Fruit fly (Drosophila melanogaster) whole organism, prepupa: ENCODE measurements around the gene CG34183.

ENCODE experiments used
- Blimp-1 ChIP-seq: fragments of 200-800 bp; sonication (Bioruptor generic); optimal IDR thresholded peaks from 3 replicates; lab custom pipeline; 2017; ENCODE audit warnings: missing biosample characterization, missing genetic modification characterization, mild to moderate bottlenecking, moderate library complexity, missing genetic modification reagents
- CG10631 ChIP-seq: fragments of 200-800 bp; sonication (Bioruptor generic); optimal IDR thresholded peaks from 2 replicates; lab custom pipeline; 2016; ENCODE audit warnings: missing biosample characterization, missing genetic modification characterization
- CG11762 ChIP-seq: fragments of 200-800 bp; sonication (Bioruptor generic); optimal IDR thresholded peaks from 3 replicates; lab custom pipeline; 2016; ENCODE audit warnings: missing biosample characterization, missing genetic modification characterization; ENCODE audit not compliant: insufficient read depth
- CG11902 ChIP-seq: fragments of 200-800 bp; sonication (Bioruptor generic); optimal IDR thresholded peaks from 3 replicates; lab custom pipeline; 2016; ENCODE audit warnings: missing biosample characterization, missing genetic modification characterization
- CG1621 ChIP-seq: fragments of 200-800 bp; sonication (Bioruptor generic); optimal IDR thresholded peaks from 3 replicates; lab custom pipeline; 2018; ENCODE audit warnings: missing biosample characterization, mild to moderate bottlenecking, missing genetic modification characterization
- CG16779 ChIP-seq: fragments of 200-800 bp; sonication (Bioruptor generic); optimal IDR thresholded peaks from 3 replicates; lab custom pipeline; 2017; ENCODE audit warnings: missing biosample characterization, mild to moderate bottlenecking, missing genetic modification characterization
- CG3032 ChIP-seq: fragments of 200-800 bp; optimal IDR thresholded peaks from 2 replicates; lab custom pipeline; 2019; ENCODE audit warnings: missing biosample characterization, mild to moderate bottlenecking, missing genetic modification characterization, moderate library complexity
- CG31627 ChIP-seq: fragments of 200-800 bp; sonication (Bioruptor generic); optimal IDR thresholded peaks from 3 replicates; lab custom pipeline; 2016; ENCODE audit warnings: missing biosample characterization, missing genetic modification characterization
- CG32006 ChIP-seq: fragments of 200-800 bp; sonication (Bioruptor generic); optimal IDR thresholded peaks from 3 replicates; lab custom pipeline; 2017; ENCODE audit warnings: missing biosample characterization, mild to moderate bottlenecking, missing genetic modification characterization
- CG6163 ChIP-seq: fragments of 200-800 bp; sonication (Bioruptor generic); IDR thresholded peaks from 3 replicates; pipeline ENCODE4 v1.3.6; 2022; ENCODE audit warnings: missing biosample characterization, missing genetic modification characterization
- CG6276 ChIP-seq: fragments of 200-800 bp; sonication (Bioruptor generic); optimal IDR thresholded peaks from 2 replicates; lab custom pipeline; 2017; ENCODE audit warnings: missing biosample characterization, mild to moderate bottlenecking, missing genetic modification characterization
- CG6792 ChIP-seq: fragments of 200-800 bp; sonication (Bioruptor generic); optimal IDR thresholded peaks from 3 replicates; lab custom pipeline; 2016; ENCODE audit warnings: missing biosample characterization, missing genetic modification characterization
- CG6808 ChIP-seq: fragments of 200-800 bp; sonication (Bioruptor generic); optimal IDR thresholded peaks from 3 replicates; lab custom pipeline; 2017; ENCODE audit warnings: missing biosample characterization, missing genetic modification characterization, mild to moderate bottlenecking, moderate library complexity, missing genetic modification reagents
- CG6854 ChIP-seq: fragments of 200-800 bp; sonication (Bioruptor generic); optimal IDR thresholded peaks from 2 replicates; lab custom pipeline; 2017; ENCODE audit warnings: missing biosample characterization, mild to moderate bottlenecking, missing genetic modification characterization
- CG8119 ChIP-seq: fragments of 200-800 bp; sonication (Bioruptor generic); IDR thresholded peaks from 3 replicates; pipeline ENCODE4 v1.3.6; 2022; ENCODE audit warnings: missing biosample characterization, missing genetic modification characterization
- CG8632 ChIP-seq: fragments of 200-800 bp; sonication (Bioruptor generic); optimal IDR thresholded peaks from 3 replicates; lab custom pipeline; 2016; ENCODE audit warnings: missing biosample characterization, missing genetic modification characterization
- CG9139 ChIP-seq: fragments of 200-800 bp; sonication (Bioruptor generic); optimal IDR thresholded peaks from 3 replicates; lab custom pipeline; 2017; ENCODE audit warnings: missing biosample characterization, mild to moderate bottlenecking, missing genetic modification characterization
- Eip75B ChIP-seq: fragments of 200-800 bp; sonication (Bioruptor generic); optimal IDR thresholded peaks from 3 replicates; lab custom pipeline; 2016; ENCODE audit warnings: missing biosample characterization, missing genetic modification characterization
- Eip78C ChIP-seq: fragments of 200-800 bp; sonication (Bioruptor generic); peaks from one replicate; lab custom pipeline; 2016; ENCODE audit warnings: missing biosample characterization, missing genetic modification characterization
- Eip93F ChIP-seq: fragments of 200-800 bp; sonication (Bioruptor generic); optimal IDR thresholded peaks from 2 replicates; lab custom pipeline; 2016; ENCODE audit warnings: missing biosample characterization, mild to moderate bottlenecking, missing genetic modification characterization
- Ets21C ChIP-seq: fragments of 200-800 bp; sonication (Bioruptor generic); optimal IDR thresholded peaks from 3 replicates; lab custom pipeline; 2016; ENCODE audit warnings: missing biosample characterization, missing genetic modification characterization
- Gug ChIP-seq: fragments of 200-800 bp; sonication (Bioruptor generic); IDR thresholded peaks from 2 replicates; pipeline ENCODE4 v1.3.6; 2022; ENCODE audit warnings: missing biosample characterization, missing genetic modification characterization
- Hr38 ChIP-seq: sonication (Bioruptor generic); optimal IDR thresholded peaks from 2 replicates; lab custom pipeline; 2016; ENCODE audit warnings: missing biosample characterization, missing genetic modification characterization
- Hr39 ChIP-seq: fragments of 200-800 bp; sonication (Bioruptor generic); optimal IDR thresholded peaks from 2 replicates; lab custom pipeline; 2016; ENCODE audit warnings: missing biosample characterization, missing genetic modification characterization
- Hr4 ChIP-seq: fragments of 200-800 bp; sonication (Bioruptor generic); optimal IDR thresholded peaks from 3 replicates; lab custom pipeline; 2016; ENCODE audit warnings: missing biosample characterization, missing genetic modification characterization
- Lpt ChIP-seq: fragments of 200-800 bp; sonication (Bioruptor generic); optimal IDR thresholded peaks from 3 replicates; lab custom pipeline; 2016; ENCODE audit warnings: missing biosample characterization, missing genetic modification characterization
- Met ChIP-seq: fragments of 200-800 bp; sonication (Bioruptor generic); optimal IDR thresholded peaks from 3 replicates; lab custom pipeline; 2016; ENCODE audit warnings: missing biosample characterization, missing genetic modification characterization
- OdsH ChIP-seq: fragments of 200-800 bp; sonication (Bioruptor generic); optimal IDR thresholded peaks from 3 replicates; lab custom pipeline; 2016; ENCODE audit warnings: missing biosample characterization, missing genetic modification characterization
- Smox ChIP-seq: fragments of 200-800 bp; sonication (Bioruptor generic); optimal IDR thresholded peaks from 3 replicates; lab custom pipeline; 2016; ENCODE audit warnings: missing biosample characterization, missing genetic modification characterization
- Sox15 ChIP-seq: fragments of 200-800 bp; sonication (Bioruptor generic); optimal IDR thresholded peaks from 3 replicates; lab custom pipeline; 2016; ENCODE audit warnings: missing biosample characterization, missing genetic modification characterization
- achi ChIP-seq: fragments of 200-800 bp; sonication (Bioruptor generic); optimal IDR thresholded peaks from 3 replicates; lab custom pipeline; 2016; ENCODE audit warnings: missing biosample characterization, missing genetic modification characterization
- acj6 ChIP-seq: fragments of 200-800 bp; sonication (Bioruptor generic); optimal IDR thresholded peaks from 3 replicates; lab custom pipeline; 2016; ENCODE audit warnings: missing biosample characterization, missing genetic modification characterization
- cyc ChIP-seq: fragments of 200-800 bp; sonication (Bioruptor generic); optimal IDR thresholded peaks from 3 replicates; lab custom pipeline; 2016; ENCODE audit warnings: missing biosample characterization, missing genetic modification characterization
- dac ChIP-seq: fragments of 200-800 bp; sonication (Bioruptor generic); optimal IDR thresholded peaks from 2 replicates; lab custom pipeline; 2017; ENCODE audit warnings: missing biosample characterization, mild to moderate bottlenecking, missing genetic modification characterization
- dsx ChIP-seq: fragments of 200-800 bp; optimal IDR thresholded peaks from 3 replicates; lab custom pipeline; 2019; ENCODE audit warnings: missing biosample characterization, mild to moderate bottlenecking, missing genetic modification characterization, moderate library complexity; ENCODE audit not compliant: poor library complexity, severe bottlenecking
- fd59A ChIP-seq: fragments of 200-800 bp; sonication (Bioruptor generic); optimal IDR thresholded peaks from 2 replicates; lab custom pipeline; 2017; ENCODE audit warnings: missing biosample characterization, mild to moderate bottlenecking, missing genetic modification characterization, missing genetic modification reagents
- fd85E ChIP-seq: fragments of 200-800 bp; sonication (Bioruptor generic); optimal IDR thresholded peaks from 3 replicates; lab custom pipeline; 2016; ENCODE audit warnings: missing biosample characterization, missing genetic modification characterization
- fkh ChIP-seq: fragments of 200-800 bp; sonication (Bioruptor generic); optimal IDR thresholded peaks from 3 replicates; lab custom pipeline; 2017; ENCODE audit warnings: missing biosample characterization, mild to moderate bottlenecking, missing genetic modification characterization, moderate library complexity
- pdm3 ChIP-seq: fragments of 200-800 bp; sonication (Bioruptor generic); optimal IDR thresholded peaks from 3 replicates; lab custom pipeline; 2016; ENCODE audit warnings: missing biosample characterization, missing genetic modification characterization
- salr ChIP-seq, 2 experiments: fragments of 200-800 bp; sonication (Bioruptor generic); optimal IDR thresholded peaks; 3 replicates each; lab custom pipeline; 2016 to 2018; ENCODE audit warnings: missing biosample characterization in 2 of 2, missing genetic modification characterization in 2 of 2, mild to moderate bottlenecking in 1 of 2
- spab ChIP-seq: fragments of 200-800 bp; sonication (Bioruptor generic); optimal IDR thresholded peaks from 2 replicates; lab custom pipeline; 2017; ENCODE audit warnings: missing biosample characterization, mild to moderate bottlenecking, missing genetic modification characterization, missing genetic modification reagents
- svp ChIP-seq: fragments of 200-800 bp; sonication (Bioruptor generic); peaks from one replicate; lab custom pipeline; 2016; ENCODE audit warnings: missing biosample characterization, missing genetic modification characterization
- topi ChIP-seq: fragments of 200-800 bp; sonication (Bioruptor generic); optimal IDR thresholded peaks from 3 replicates; lab custom pipeline; 2016; ENCODE audit warnings: missing biosample characterization, missing genetic modification characterization
- vri ChIP-seq: fragments of 200-800 bp; sonication (Bioruptor generic); optimal IDR thresholded peaks from 3 replicates; lab custom pipeline; 2016; ENCODE audit warnings: missing biosample characterization, mild to moderate bottlenecking, missing genetic modification characterization

CG34183 gene

DNA sequence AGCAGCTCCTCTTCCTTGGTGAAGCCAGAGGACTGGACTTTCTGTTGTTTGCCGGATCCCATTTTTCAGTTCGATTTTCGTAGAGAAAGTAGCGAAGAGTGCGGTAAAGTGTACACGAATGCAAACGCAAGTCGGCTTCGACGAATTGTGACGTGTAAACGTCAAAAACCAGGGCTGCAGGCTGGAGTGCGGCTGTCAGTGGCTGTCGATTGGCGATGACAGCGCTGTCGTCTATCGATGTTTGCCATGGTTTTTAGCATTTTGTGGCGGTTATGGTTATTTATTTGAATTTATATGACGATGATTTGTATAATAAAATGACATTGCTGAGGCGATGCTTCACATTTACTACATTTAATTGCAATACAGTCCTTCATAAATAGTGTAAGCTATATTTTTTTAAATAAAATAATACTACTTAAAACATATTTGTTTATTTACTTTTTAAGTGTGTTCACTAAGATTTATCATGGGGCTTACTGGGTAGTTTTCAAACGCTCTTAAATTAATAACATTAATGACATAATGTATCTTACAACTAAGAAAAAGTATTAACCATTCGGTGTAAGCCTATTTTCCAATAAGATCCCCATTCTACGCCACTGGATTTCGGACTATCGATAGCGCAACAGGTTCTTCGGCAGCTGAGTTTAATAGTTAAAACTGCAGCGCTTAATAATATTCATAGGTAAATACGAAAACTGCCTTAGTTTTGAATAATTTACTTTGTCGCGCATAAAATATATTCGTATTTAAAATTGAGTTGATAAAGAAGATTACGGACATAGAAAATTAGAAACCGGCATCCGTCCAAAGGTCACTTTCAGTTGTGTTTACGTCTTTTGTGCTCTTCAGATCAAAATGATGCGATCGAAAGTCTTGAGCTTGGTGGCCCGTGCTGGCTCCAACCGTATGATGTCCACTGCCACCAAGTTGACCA, 27.7 kb upstream of the CG34183 start, which contains the start of the genes CG5885 and CG4598 (continued):
- TF ChIP-seq Eip75B (GFP tag; lab: Kevin White, UChicago): peak; percentile 75
- TF ChIP-seq dsx: peak; percentile 35
- peak; percentile 46 for TF ChIP-seq topi (GFP tag; lab: Kevin White, UChicago)
- TF ChIP-seq CG8632 (GFP tag; lab: Kevin White, UChicago): peak; percentile 62
- peak; percentile 85 for TF ChIP-seq CG9139 (GFP tag; lab: Kevin White, UChicago)
- TF ChIP-seq CG11762: peak; percentile 47
- TF ChIP-seq Hr39 (GFP tag; lab: Kevin White, UChicago): peak; percentile 75
- peak; percentile 84 for TF ChIP-seq Eip78C
- peak; percentile 73 for TF ChIP-seq CG32006
- TF ChIP-seq Smox: peak; percentile 76
- TF ChIP-seq CG10631 (GFP tag; lab: Kevin White, UChicago): peak; percentile 84
- TF ChIP-seq Lpt (GFP tag; lab: Kevin White, UChicago): peak; percentile 68
- TF ChIP-seq fd59A (GFP tag; lab: Kevin White, UChicago): peak; percentile 32
- TF ChIP-seq Met (GFP tag; lab: Kevin White, UChicago): peak; percentile 80
- no peak for TF ChIP-seq fd85E (GFP tag; lab: Kevin White, UChicago)
- peak; percentile 100 for TF ChIP-seq achi (GFP tag; lab: Kevin White, UChicago)
- peak; percentile 78 for TF ChIP-seq pdm3 (GFP tag; lab: Kevin White, UChicago)
- peak; percentile 90 for TF ChIP-seq CG6276 (GFP tag; lab: Kevin White, UChicago)
- TF ChIP-seq Hr38: peak; percentile 7
- peak; percentile 57 for TF ChIP-seq Ets21C (GFP tag; lab: Kevin White, UChicago)
- peak; percentile 76 for TF ChIP-seq CG6163 (GFP tag; lab: Robert Waterston, UW)
- peak; percentile 63 for TF ChIP-seq CG3032 (tag; lab: Kevin White, UChicago)
- peak; percentile 57 for TF ChIP-seq CG31627
- TF ChIP-seq OdsH (GFP tag; lab: Kevin White, UChicago): peak; percentile 79
- peak; percentile 46 for TF ChIP-seq Gug (GFP tag; lab: Robert Waterston, UW)
- TF ChIP-seq CG6854 (GFP tag; lab: Kevin White, UChicago): peak; percentile 7
- peak; percentile 80 for TF ChIP-seq CG16779 (tag; lab: Kevin White, UChicago)
- peak; percentile 64 for TF ChIP-seq spab (GFP tag; lab: Kevin White, UChicago)
- TF ChIP-seq CG1621 (tag; lab: Kevin White, UChicago): peak; percentile 21
- TF ChIP-seq salr (GFP tag; optimal IDR thresholded peaks at IDR 0.05; lab: Kevin White, UChicago): peak in 1 of 2 experiments; percentile 79
- peak; percentile 45 for TF ChIP-seq fkh (GFP tag; lab: Kevin White, UChicago)
- peak; percentile 76 for TF ChIP-seq acj6 (GFP tag; lab: Kevin White, UChicago)
- TF ChIP-seq CG8119 (GFP tag; lab: Robert Waterston, UW): peak; percentile 73
- peak; percentile 55 for TF ChIP-seq cyc (GFP tag; lab: Kevin White, UChicago)

DNA sequence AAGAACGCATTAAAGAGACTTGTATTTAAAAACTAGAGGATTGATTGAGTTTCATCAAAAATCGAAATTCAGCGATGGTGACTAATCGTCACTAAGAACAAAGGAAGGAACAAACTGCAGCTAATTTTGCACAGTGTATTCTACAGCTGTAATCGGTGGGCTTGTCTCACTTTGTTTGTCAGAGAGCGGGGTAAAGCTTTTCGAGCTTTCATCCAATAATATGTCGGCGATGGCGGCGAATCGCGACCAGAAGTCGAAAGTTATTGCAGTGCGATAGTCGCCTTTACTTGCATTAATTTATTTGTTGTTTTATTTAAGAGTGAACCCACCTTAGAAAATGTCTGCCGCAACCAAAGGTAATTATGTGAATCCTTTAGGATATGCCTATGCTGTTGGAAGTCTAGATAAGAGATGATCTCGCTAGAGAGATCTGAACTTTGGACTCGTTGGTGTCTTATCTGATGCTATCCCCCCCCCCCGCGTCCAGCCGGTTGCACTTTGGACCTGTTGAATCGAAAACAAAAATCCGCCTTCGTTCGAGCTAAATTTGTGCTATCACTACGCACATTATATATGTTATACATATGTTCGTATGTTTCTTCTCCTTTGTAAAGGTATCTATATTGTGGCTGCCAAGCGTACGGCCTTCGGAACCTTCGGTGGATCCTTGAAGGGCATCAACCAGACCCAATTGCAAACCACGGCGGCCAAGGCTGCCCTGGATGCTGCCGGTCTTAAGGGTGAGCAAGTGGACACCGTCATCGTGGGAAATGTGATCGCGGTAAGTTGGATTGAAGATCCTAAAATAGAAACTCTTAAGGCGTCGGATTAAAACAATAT, 24.7 kb upstream of the CG34183 start, which contains the start of gene yip2:
Gene yip2 (plus strand): TSS at position 243 of the 840 bp plus-strand sequence.
- TF ChIP-seq Met (GFP tag; lab: Kevin White, UChicago) (peak; percentile 87), CG6792 (peak; percentile 61), Eip93F (GFP tag; lab: Kevin White, UChicago) (peak; percentile 91), dac (GFP tag; lab: Kevin White, UChicago) (peak; percentile 75), Hr4 (GFP tag; lab: Kevin White, UChicago) (peak; percentile 84), Hr38 (peak; percentile 67), fd85E (GFP tag; lab: Kevin White, UChicago) (peak; percentile 96), CG11902 (GFP tag; lab: Kevin White, UChicago) (no peak), cyc (GFP tag; lab: Kevin White, UChicago) (peak; percentile 57), fkh (GFP tag; lab: Kevin White, UChicago) (peak; percentile 61), vri (GFP tag; lab: Kevin White, UChicago) (peak; percentile 82), OdsH (GFP tag; lab: Kevin White, UChicago) (peak; percentile 65), acj6 (GFP tag; lab: Kevin White, UChicago) (peak; percentile 54), CG6808 (peak; percentile 99), Sox15 (GFP tag; lab: Kevin White, UChicago) (no peak), CG16779 (tag; lab: Kevin White, UChicago) (peak; percentile 99), spab (GFP tag; lab: Kevin White, UChicago) (peak; percentile 99), achi (GFP tag; lab: Kevin White, UChicago) (peak; percentile 77), CG6854 (GFP tag; lab: Kevin White, UChicago) (peak; percentile 100), CG1621 (tag; lab: Kevin White, UChicago) (peak; percentile 96), Blimp-1 (GFP tag; lab: Kevin White, UChicago) (peak; percentile 96), CG32006 (peak; percentile 80), svp (GFP tag; lab: Kevin White, UChicago) (peak; percentile 99), Gug (GFP tag; lab: Robert Waterston, UW) (peak; percentile 73), fd59A (GFP tag; lab: Kevin White, UChicago) (peak; percentile 39)
